Worm (Caenorhabditis elegans): ENCODE results near the gene fkb-4.

Gene fkb-4

DNA sequence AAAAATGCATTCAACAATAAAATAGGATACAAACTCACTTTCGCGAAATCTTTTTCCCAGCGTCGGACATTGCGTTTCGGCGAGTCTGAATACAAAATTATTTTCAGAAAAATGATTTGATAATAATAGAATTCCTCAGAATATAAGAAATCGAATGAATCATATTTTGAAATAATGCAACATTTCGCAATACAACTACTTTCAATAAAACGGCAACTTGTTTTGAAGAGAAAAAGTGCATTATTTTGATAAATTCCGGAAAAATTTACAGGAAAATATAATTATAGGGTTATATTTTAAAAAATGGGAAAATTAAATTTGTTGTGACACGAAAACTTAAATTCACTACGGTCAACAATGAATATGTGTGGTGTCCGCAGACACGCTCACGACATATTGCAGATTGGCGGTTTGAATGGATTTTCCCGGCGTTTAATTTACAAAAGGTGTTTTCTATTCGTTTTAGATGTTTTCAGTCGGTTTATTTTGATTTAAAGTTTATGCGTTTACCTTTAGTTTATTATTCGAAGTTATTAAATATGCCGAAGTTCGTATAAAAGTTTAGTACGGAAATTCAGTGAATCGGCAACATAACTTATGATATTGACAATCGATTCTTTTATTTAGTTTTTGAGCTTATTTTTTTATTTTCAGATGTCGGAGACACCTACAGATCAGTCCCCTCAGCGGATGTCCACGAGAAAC is 23.5 kb downstream of the fkb-4 start, which contains the start of the genes abcf-1 and scc-3 (continued):
- TF ChIP-seq hlh-26 (GFP tag; conservative IDR thresholded peaks at IDR 0.05) (no peak), snpc-4 (GFP tag; optimal IDR thresholded peaks at IDR 0.05) (no peak), snpc-4 (tag; optimal IDR thresholded peaks at IDR 0.05) (peak in 1 of 4 experiments; percentile 43), him-1 (tag; optimal IDR thresholded peaks at IDR 0.05) (no peak), ztf-6 (GFP tag; IDR thresholded peaks at IDR 0.05) (no peak), nfya-1 (tag; optimal IDR thresholded peaks at IDR 0.05; ENCODE audit: borderline replicate concordance, insufficient read depth) (no peak)

DNA sequence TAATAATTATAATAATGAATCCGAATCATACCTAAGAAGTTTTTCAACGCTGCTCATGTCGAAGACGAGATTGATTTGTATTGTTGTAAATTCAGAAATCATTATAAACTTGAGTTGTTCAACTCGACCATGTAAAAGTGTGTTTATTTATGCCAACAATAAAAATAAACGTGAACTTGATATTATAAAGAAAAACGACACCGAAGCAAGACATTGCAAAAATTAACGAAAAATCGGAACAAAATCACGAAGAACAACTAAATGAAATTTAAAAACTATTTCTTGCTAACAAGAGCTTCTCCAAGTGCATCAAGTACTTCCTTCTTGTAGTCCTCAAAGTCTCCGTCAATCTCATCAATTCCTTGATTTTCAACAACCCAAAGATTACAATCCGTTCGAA is 26.0 kb downstream of the fkb-4 start, which contains the start of gene F18E2.15:
F18E2.15 (minus strand) TSS at position 101 of the 400 bp plus-strand sequence.
- TF ChIP-seq hmg-20 (GFP tag; IDR thresholded peaks at IDR 0.05) (no peak), F10E7.11 (tag; optimal IDR thresholded peaks at IDR 0.05) (no peak), lin-40 (tag; optimal IDR thresholded peaks at IDR 0.05) (no peak), die-1 (tag; optimal IDR thresholded peaks at IDR 0.05) (no peak), sptf-2 (GFP tag; optimal IDR thresholded peaks at IDR 0.05) (no peak), ztf-6 (GFP tag; IDR thresholded peaks at IDR 0.05) (no peak), attf-6 (GFP tag; IDR thresholded peaks at IDR 0.05) (no peak), nhr-80 (tag; optimal IDR thresholded peaks at IDR 0.05) (no peak), cebp-2 (GFP tag; IDR thresholded peaks at IDR 0.05) (no peak), xnd-1 (tag; optimal IDR thresholded peaks at IDR 0.05) (no peak), hmg-1.2 (GFP tag; IDR thresholded peaks at IDR 0.05) (no peak), pbrm-1 (GFP tag; IDR thresholded peaks at IDR 0.05) (no peak), nhr-120 (GFP tag; IDR thresholded peaks at IDR 0.05) (no peak), chd-7 (tag; optimal IDR thresholded peaks at IDR 0.05) (no peak), snpc-1.1 (tag; optimal IDR thresholded peaks at IDR 0.05; ENCODE audit: insufficient read depth) (no peak), F52B5.7 (tag; optimal IDR thresholded peaks at IDR 0.05) (no peak)

DNA sequence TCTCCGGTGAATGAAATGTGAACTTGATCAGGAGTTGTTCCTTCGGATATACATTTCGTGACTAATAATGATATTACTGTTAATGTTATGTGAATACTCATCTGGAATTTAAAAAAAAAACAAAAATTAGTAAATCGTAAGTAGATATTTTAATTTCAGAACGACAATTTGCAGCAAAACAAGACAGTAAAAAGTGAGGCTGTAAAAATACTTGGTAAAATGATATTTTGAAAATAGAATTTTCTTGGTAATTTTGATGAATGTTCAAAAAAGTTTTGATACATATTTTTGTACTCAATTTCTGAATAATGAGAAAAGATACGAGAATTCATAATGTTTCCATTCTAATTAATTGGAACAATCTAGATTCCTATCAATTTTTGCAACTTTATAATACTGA is 27.3 kb downstream of the fkb-4 start, which contains the start of gene papl-1:
papl-1 (minus strand) TSS at position 101 of the 400 bp plus-strand sequence.
- TF ChIP-seq rpc-1 (optimal IDR thresholded peaks at IDR 0.05) (no peak), rpc-1 (tag; optimal IDR thresholded peaks at IDR 0.05) (no peak), efl-1 (GFP tag; optimal IDR thresholded peaks at IDR 0.05) (no peak), nhr-90 (tag; optimal IDR thresholded peaks at IDR 0.05) (no peak), B0035.1 (tag; optimal IDR thresholded peaks at IDR 0.05) (no peak), ztf-26 (tag; optimal IDR thresholded peaks at IDR 0.05) (no peak), F55B11.4 (tag; optimal IDR thresholded peaks at IDR 0.05; ENCODE audit: borderline replicate concordance, insufficient read depth) (no peak), nhr-27 (tag; optimal IDR thresholded peaks at IDR 0.05) (no peak)

DNA sequence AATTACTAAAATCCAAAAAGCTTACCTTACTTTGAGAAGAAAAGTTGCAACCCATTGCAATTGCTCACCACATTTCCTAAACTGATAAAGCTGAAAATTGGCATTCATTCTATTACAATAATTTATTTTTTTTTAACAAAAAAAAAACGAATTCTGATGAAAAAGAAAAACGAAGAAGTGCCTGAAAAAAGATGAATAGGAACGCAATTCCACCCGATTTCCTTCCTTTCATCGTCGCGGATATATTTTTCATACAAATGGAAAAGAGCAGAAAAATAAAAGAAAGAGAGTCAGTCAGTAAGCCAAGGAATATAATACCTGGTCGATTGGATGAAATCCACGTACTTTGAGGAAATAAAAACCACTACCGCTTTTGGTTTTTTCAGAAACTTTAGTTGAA is 32.1 kb downstream of the fkb-4 start, which contains the start of gene gpa-13:
gpa-13 (minus strand) TSS at position 101 of the 400 bp plus-strand sequence.
- TF ChIP-seq fkh-3 (tag; optimal IDR thresholded peaks at IDR 0.05) = no peak
- TF ChIP-seq ceh-27 (GFP tag; optimal IDR thresholded peaks at IDR 0.05) = no peak

DNA sequence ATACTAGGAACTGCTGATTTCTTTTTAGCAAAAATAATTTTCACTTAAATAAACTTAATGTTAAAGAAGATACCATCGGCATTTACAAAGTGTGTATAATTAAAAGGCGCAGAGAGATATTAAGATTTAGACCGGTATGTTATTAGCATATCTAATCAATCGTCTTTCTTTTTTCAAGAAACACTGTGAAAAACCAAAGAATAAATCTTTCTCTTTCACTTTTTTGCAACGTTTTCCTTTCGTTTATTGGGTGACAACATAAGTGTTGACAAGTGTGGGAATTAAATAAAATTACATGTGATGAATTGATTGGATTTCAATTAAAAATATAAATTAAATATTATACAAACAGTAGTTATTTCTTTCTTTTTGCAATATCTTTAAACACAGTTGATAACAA is 34.5 kb downstream of the fkb-4 start, which contains the start of gene C15C8.8:
C15C8.8 (minus strand) TSS at position 101 of the 400 bp plus-strand sequence.
- TF ChIP-seq bed-1 (GFP tag; IDR thresholded peaks at IDR 0.05) (no peak), ama-1 (optimal IDR thresholded peaks at IDR 0.05) (no peak), ama-1 (GFP tag; optimal IDR thresholded peaks at IDR 0.05) (no peak), rec-8 (tag; optimal IDR thresholded peaks at IDR 0.05) (no peak), mxl-1 (tag; optimal IDR thresholded peaks at IDR 0.05) (no peak), fkh-3 (tag; optimal IDR thresholded peaks at IDR 0.05) (no peak), hlh-12 (tag; optimal IDR thresholded peaks at IDR 0.05) (no peak), dpff-1 (tag; optimal IDR thresholded peaks at IDR 0.05) (no peak), T26A5.8 (tag; optimal IDR thresholded peaks at IDR 0.05) (no peak)

Measured in whole organism, young adult.